Worm (Caenorhabditis elegans) whole organism, L3 larva: ENCODE measurements around the gene ect-2.

ENCODE experiments used
- ama-1 ChIP-seq: fragments of 150-350 bp; optimal IDR thresholded peaks from 2 replicates; lab custom pipeline; 2018
- ceh-16 ChIP-seq: sonication (generic microtip); optimal IDR thresholded peaks from 2 replicates; lab custom pipeline; 2017; ENCODE audit warnings: missing biosample characterization, missing genetic modification characterization
- ceh-82 ChIP-seq: fragments of 150-350 bp; optimal IDR thresholded peaks from 2 replicates; lab custom pipeline; 2014; ENCODE audit warnings: missing biosample characterization, missing genetic modification characterization
- jun-1 ChIP-seq: fragments of 150-350 bp; optimal IDR thresholded peaks from 2 replicates; lab custom pipeline; 2014; ENCODE audit warnings: missing biosample characterization, missing genetic modification reagents, missing genetic modification characterization
- lin-39 ChIP-seq: fragments of 150-350 bp; optimal IDR thresholded peaks from 2 replicates; lab custom pipeline; 2018; ENCODE audit warnings: missing biosample characterization, missing genetic modification reagents, missing genetic modification characterization
- nfya-1 ChIP-seq: sonication (generic microtip); optimal IDR thresholded peaks from 2 replicates; lab custom pipeline; 2017; ENCODE audit warnings: missing genetic modification characterization, mild to moderate bottlenecking, missing compliant biosample characterization, antibody characterized with exemption, moderate library complexity; ENCODE audit not compliant: insufficient read depth
- nhr-237 ChIP-seq: fragments of 150-350 bp; optimal IDR thresholded peaks from 2 replicates; lab custom pipeline; 2014; ENCODE audit warnings: missing biosample characterization, missing genetic modification characterization
- nhr-76 ChIP-seq: fragments of 150-350 bp; sonication (generic microtip); optimal IDR thresholded peaks from 5 replicates; lab custom pipeline; 2014; ENCODE audit warnings: missing biosample characterization, missing genetic modification characterization
- skn-1 ChIP-seq: fragments of 150-350 bp; optimal IDR thresholded peaks from 2 replicates; lab custom pipeline; 2014; ENCODE audit warnings: missing biosample characterization, missing genetic modification characterization
- ztf-11 ChIP-seq: fragments of 150-350 bp; optimal IDR thresholded peaks from 2 replicates; lab custom pipeline; 2014; ENCODE audit warnings: missing biosample characterization, missing genetic modification characterization
- ztf-4 ChIP-seq: fragments of 150-350 bp; optimal IDR thresholded peaks from 2 replicates; lab custom pipeline; 2014; ENCODE audit warnings: missing biosample characterization, missing genetic modification characterization

DNA sequence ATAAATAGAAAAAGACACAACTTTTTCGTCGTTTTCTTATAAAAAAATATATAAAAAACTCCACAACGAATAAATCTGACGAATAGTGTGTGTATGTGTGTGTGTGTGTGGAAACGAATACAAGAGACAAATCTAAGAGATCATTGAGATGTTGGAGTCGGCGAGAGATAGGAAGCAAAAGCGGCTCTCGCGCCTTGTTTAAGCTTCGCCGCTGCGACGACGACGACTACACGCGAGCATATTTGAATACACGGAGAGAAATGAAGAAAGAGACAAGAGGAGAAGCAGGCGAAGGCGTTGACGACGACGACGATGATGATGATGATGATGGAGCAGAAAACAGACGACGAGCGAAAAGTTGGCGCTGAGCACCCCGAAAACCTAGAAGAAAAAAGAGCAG is 39.0 kb downstream of the ect-2 start:
- no peak for TF ChIP-seq ztf-4 (tag; lab: Kevin White, UChicago)
- no peak for TF ChIP-seq nhr-237 (tag; lab: Kevin White, UChicago)
- no peak for TF ChIP-seq jun-1
- no peak for TF ChIP-seq ztf-11 (tag; lab: Kevin White, UChicago)
- TF ChIP-seq ama-1 (lab: Kevin White, UChicago), result no peak
- peak; percentile 81 for TF ChIP-seq lin-39 (tag; lab: Kevin White, UChicago)
- no peak for TF ChIP-seq skn-1 (tag; lab: Kevin White, UChicago)
- no peak for TF ChIP-seq nhr-76 (tag; lab: Kevin White, UChicago)
- TF ChIP-seq ceh-82 (tag; lab: Kevin White, UChicago), result no peak
- TF ChIP-seq ceh-16 (tag; lab: Kevin White, UChicago), result no peak
- peak; percentile 44 for TF ChIP-seq nfya-1
